Fruit fly (Drosophila melanogaster) whole organism, wandering third instar larva: ENCODE measurements around the gene CG13692.

Experiments
- Abd-B ChIP-seq: fragments of >200 bp; optimal IDR thresholded peaks from 2 replicates; lab custom pipeline; 2017; ENCODE audit warnings: missing biosample characterization, missing genetic modification characterization
- CG32264 ChIP-seq: fragments of 200-800 bp; sonication (Bioruptor generic); optimal IDR thresholded peaks from 2 replicates; lab custom pipeline; 2016; ENCODE audit warnings: missing biosample characterization, missing genetic modification characterization
- CG9705 ChIP-seq: fragments of 200-800 bp; sonication (Bioruptor generic); optimal IDR thresholded peaks from 2 replicates; lab custom pipeline; 2018; ENCODE audit warnings: missing biosample characterization, mild to moderate bottlenecking, missing genetic modification characterization
- CrebA ChIP-seq: fragments of 200-800 bp; sonication (Bioruptor generic); optimal IDR thresholded peaks from 2 replicates; lab custom pipeline; 2016; ENCODE audit warnings: missing biosample characterization, mild to moderate bottlenecking, missing genetic modification characterization, borderline replicate concordance
- Dfd ChIP-seq: fragments of >200 bp; optimal IDR thresholded peaks from 2 replicates; lab custom pipeline; 2017; ENCODE audit warnings: missing biosample characterization, missing genetic modification characterization
- Dif ChIP-seq: fragments of 200-275, 200-300 bp; sonication (Bioruptor generic); optimal IDR thresholded peaks from 2 replicates; lab custom pipeline; 2018; ENCODE audit warnings: missing biosample characterization, missing genetic modification characterization; ENCODE audit not compliant: partially characterized antibody
- GATAd ChIP-seq: sonication (Bioruptor generic); optimal IDR thresholded peaks from 2 replicates; lab custom pipeline; 2016; ENCODE audit warnings: missing biosample characterization, missing genetic modification characterization
- HLH106 ChIP-seq: fragments of 200-800 bp; optimal IDR thresholded peaks from 3 replicates; lab custom pipeline; 2019; ENCODE audit warnings: missing biosample characterization, mild to moderate bottlenecking, missing genetic modification characterization, moderate library complexity
- Hnf4 ChIP-seq: fragments of 200-800 bp; sonication (Bioruptor generic); optimal IDR thresholded peaks from 2 replicates; lab custom pipeline; 2016; ENCODE audit warnings: missing biosample characterization, mild to moderate bottlenecking, missing genetic modification characterization
- Hr78 ChIP-seq: fragments of >200 bp; optimal IDR thresholded peaks from 2 replicates; lab custom pipeline; 2017; ENCODE audit warnings: missing biosample characterization, missing genetic modification characterization
- Hr83 ChIP-seq: fragments of 200-300 bp; sonication (Bioruptor generic); optimal IDR thresholded peaks from 2 replicates; lab custom pipeline; 2016; ENCODE audit warnings: missing biosample characterization, mild to moderate bottlenecking, missing genetic modification characterization, moderate library complexity; ENCODE audit not compliant: poor library complexity, severe bottlenecking
- Jra ChIP-seq: sonication (Bioruptor generic); optimal IDR thresholded peaks from 2 replicates; lab custom pipeline; 2016; ENCODE audit warnings: missing biosample characterization, missing genetic modification characterization
- Mio ChIP-seq: sonication (Bioruptor generic); optimal IDR thresholded peaks from 2 replicates; lab custom pipeline; 2016; ENCODE audit warnings: missing biosample characterization, missing genetic modification characterization
- Myc ChIP-seq: fragments of >200 bp; optimal IDR thresholded peaks from 2 replicates; lab custom pipeline; 2017
- N ChIP-seq: fragments of >200 bp; optimal IDR thresholded peaks from 2 replicates; lab custom pipeline; 2018; ENCODE audit warnings: missing biosample characterization, missing external identifiers, missing genetic modification characterization
- OdsH ChIP-seq: fragments of 200-800 bp; sonication (Bioruptor generic); optimal IDR thresholded peaks from 2 replicates; lab custom pipeline; 2016; ENCODE audit warnings: missing biosample characterization, mild to moderate bottlenecking, missing genetic modification characterization
- Rel ChIP-seq, 2 experiments: fragments of 200-800 bp; sonication (Bioruptor generic) in 1 of 2; optimal IDR thresholded peaks; 2 replicates in 1 of 2; 3 replicates in 1 of 2; lab custom pipeline; 2016 to 2019; ENCODE audit warnings: mild to moderate bottlenecking in 2 of 2, missing biosample characterization in 2 of 2, missing genetic modification characterization in 2 of 2, moderate library complexity in 1 of 2
- Sp1 ChIP-seq: fragments of 200-800 bp; sonication (Bioruptor generic); optimal IDR thresholded peaks from 3 replicates; lab custom pipeline; 2019; ENCODE audit warnings: missing biosample characterization, mild to moderate bottlenecking, missing genetic modification characterization, moderate library complexity
- Vsx2 ChIP-seq: fragments of 200-300, 225-300 bp; sonication (Bioruptor generic); optimal IDR thresholded peaks from 2 replicates; lab custom pipeline; 2018; ENCODE audit warnings: missing biosample characterization, missing genetic modification characterization; ENCODE audit not compliant: partially characterized antibody
- br ChIP-seq: fragments of 200-800 bp; sonication (Bioruptor generic); optimal IDR thresholded peaks from 2 replicates; lab custom pipeline; 2016; ENCODE audit warnings: missing biosample characterization, missing genetic modification characterization
- brk ChIP-seq: fragments of 200-800 bp; sonication (Bioruptor generic); optimal IDR thresholded peaks from 2 replicates; lab custom pipeline; 2016; ENCODE audit warnings: missing biosample characterization, mild to moderate bottlenecking, missing genetic modification characterization
- dl ChIP-seq, 2 experiments: fragments of 175-275, 200-275 bp in 1 of 2; fragments of 200-275 bp in 1 of 2; sonication (Bioruptor generic); optimal IDR thresholded peaks; lab custom pipeline; 2018; ENCODE audit warnings: mild to moderate bottlenecking in 2 of 2, missing biosample characterization in 2 of 2, missing genetic modification characterization in 2 of 2, moderate library complexity in 2 of 2; ENCODE audit not compliant: partially characterized antibody in 2 of 2, insufficient read depth in 1 of 2
- dmrt93B ChIP-seq: fragments of 200-800 bp; sonication (Bioruptor generic); optimal IDR thresholded peaks from 2 replicates; lab custom pipeline; 2018; ENCODE audit warnings: missing biosample characterization, mild to moderate bottlenecking, missing genetic modification characterization
- dsf ChIP-seq: sonication (Bioruptor generic); optimal IDR thresholded peaks from 2 replicates; lab custom pipeline; 2016; ENCODE audit warnings: missing biosample characterization, missing genetic modification characterization, borderline replicate concordance
- ey ChIP-seq: fragments of 200-800 bp; sonication (Bioruptor generic); optimal IDR thresholded peaks from 2 replicates; lab custom pipeline; 2016; ENCODE audit warnings: missing biosample characterization, missing genetic modification characterization
- foxo ChIP-seq, 2 experiments: fragments of 200-800 bp; sonication (Bioruptor generic); optimal IDR thresholded peaks; 2 replicates in 1 of 2; 3 replicates in 1 of 2; lab custom pipeline; 2016 to 2017; ENCODE audit warnings: missing biosample characterization in 2 of 2, missing genetic modification characterization in 2 of 2
- fru ChIP-seq: fragments of 200-800 bp; sonication (Bioruptor generic); optimal IDR thresholded peaks from 3 replicates; lab custom pipeline; 2016; ENCODE audit warnings: missing biosample characterization, mild to moderate bottlenecking, missing genetic modification characterization
- h ChIP-seq: fragments of 200-800 bp; sonication (Bioruptor generic); optimal IDR thresholded peaks from 3 replicates; lab custom pipeline; 2016; ENCODE audit warnings: missing biosample characterization, mild to moderate bottlenecking, missing genetic modification characterization
- jim ChIP-seq: fragments of 175-275, 200-325 bp; sonication (Bioruptor generic); optimal IDR thresholded peaks from 2 replicates; lab custom pipeline; 2016; ENCODE audit warnings: missing biosample characterization, mild to moderate bottlenecking, missing genetic modification characterization
- lola ChIP-seq: fragments of >200 bp; optimal IDR thresholded peaks from 2 replicates; lab custom pipeline; 2017; ENCODE audit warnings: missing biosample characterization, missing genetic modification characterization
- pan ChIP-seq: fragments of >200 bp; optimal IDR thresholded peaks from 2 replicates; lab custom pipeline; 2017
- psq ChIP-seq: fragments of 200-800 bp; sonication (Bioruptor generic); optimal IDR thresholded peaks from 3 replicates; lab custom pipeline; 2017; ENCODE audit warnings: missing biosample characterization, mild to moderate bottlenecking, missing genetic modification characterization, moderate library complexity
- rgr ChIP-seq: fragments of 200-800 bp; sonication (Bioruptor generic); optimal IDR thresholded peaks from 3 replicates; lab custom pipeline; 2016; ENCODE audit warnings: missing biosample characterization, mild to moderate bottlenecking, missing genetic modification characterization
- sage ChIP-seq: fragments of 200-800 bp; sonication (Bioruptor generic); optimal IDR thresholded peaks from 2 replicates; lab custom pipeline; 2016; ENCODE audit warnings: missing biosample characterization, mild to moderate bottlenecking, missing genetic modification characterization
- sv ChIP-seq: fragments of 200-800 bp; sonication (Bioruptor generic); optimal IDR thresholded peaks from 3 replicates; lab custom pipeline; 2016; ENCODE audit warnings: missing biosample characterization, missing genetic modification characterization
- tai ChIP-seq: sonication (Bioruptor generic); optimal IDR thresholded peaks from 2 replicates; lab custom pipeline; 2016; ENCODE audit warnings: missing biosample characterization, missing genetic modification characterization
- usp ChIP-seq: fragments of >200 bp; optimal IDR thresholded peaks from 2 replicates; lab custom pipeline; 2017; ENCODE audit warnings: missing biosample characterization, missing genetic modification characterization
- woc ChIP-seq: sonication (Bioruptor generic); optimal IDR thresholded peaks from 2 replicates; lab custom pipeline; 2016; ENCODE audit warnings: missing biosample characterization, mild to moderate bottlenecking, missing genetic modification characterization

CG13692 gene

DNA sequence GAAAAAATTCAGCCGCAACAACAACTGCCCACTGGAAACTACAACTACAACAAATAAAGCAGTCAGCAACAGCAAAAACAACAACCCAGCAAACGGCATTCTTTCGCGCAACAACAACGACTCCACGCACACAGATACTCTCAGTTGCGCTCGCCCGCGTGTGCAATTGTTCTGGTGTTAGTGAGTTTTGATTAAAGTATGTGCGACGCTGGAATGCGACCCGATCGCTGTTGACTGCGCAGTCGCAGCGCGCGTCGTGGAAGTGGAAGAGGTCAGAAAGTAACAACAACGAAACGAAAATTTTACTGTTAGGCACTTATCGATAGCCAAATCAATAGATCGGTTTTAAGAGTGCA is 10.0 kb downstream of the CG13692 start:
- TF ChIP-seq dl (GFP tag; optimal IDR thresholded peaks at IDR 0.05; lab: Kevin White, UChicago; ENCODE audit: insufficient read depth in 1 of 2, partially characterized antibody in 2 of 2) (peak in 1 of 2 experiments; percentile 19), Dif (peak; percentile 29), Abd-B (GFP tag; lab: Kevin White, UChicago) (no peak), Hnf4 (no peak), usp (GFP tag; lab: Kevin White, UChicago) (no peak), ey (no peak), Jra (GFP tag; lab: Kevin White, UChicago) (no peak)

DNA sequence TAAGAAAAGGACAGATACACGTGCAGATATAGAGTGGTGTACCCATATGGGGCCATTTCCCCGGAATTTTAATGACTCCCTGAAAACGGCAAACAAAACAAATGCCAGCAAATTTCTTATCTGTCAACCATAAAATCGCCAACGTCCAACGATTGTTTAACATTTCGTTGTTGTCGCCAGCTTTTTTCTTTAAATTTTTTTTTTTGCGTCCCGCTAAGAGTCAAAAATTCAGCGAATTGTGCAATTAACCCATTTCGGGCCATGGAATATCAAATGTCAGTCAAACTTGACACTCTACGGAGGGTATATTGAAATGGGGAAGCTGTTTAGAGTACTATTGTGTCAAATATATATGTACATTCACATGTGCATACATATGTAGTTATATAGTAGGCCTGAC is 10.5 kb downstream of the CG13692 start:
- no peak for TF ChIP-seq Sp1 (GFP tag; lab: Kevin White, UChicago)
- no peak for TF ChIP-seq fru (GFP tag; lab: Kevin White, UChicago)
- TF ChIP-seq br (GFP tag; lab: Kevin White, UChicago): no peak
- no peak for TF ChIP-seq woc (GFP tag; lab: Kevin White, UChicago)
- no peak for TF ChIP-seq Rel (GFP tag; optimal IDR thresholded peaks at IDR 0.05; lab: Kevin White, UChicago)
- no peak for TF ChIP-seq Rel (tag; optimal IDR thresholded peaks at IDR 0.05; lab: Kevin White, UChicago)
- no peak for TF ChIP-seq HLH106
- TF ChIP-seq brk (GFP tag; lab: Kevin White, UChicago): no peak
- no peak for TF ChIP-seq pan (lab: Kevin White, UChicago)
- no peak for TF ChIP-seq rgr (GFP tag; lab: Kevin White, UChicago)
- no peak for TF ChIP-seq Hr83 (GFP tag; lab: Kevin White, UChicago)
- TF ChIP-seq foxo (GFP tag; optimal IDR thresholded peaks at IDR 0.05; lab: Kevin White, UChicago): no peak

DNA sequence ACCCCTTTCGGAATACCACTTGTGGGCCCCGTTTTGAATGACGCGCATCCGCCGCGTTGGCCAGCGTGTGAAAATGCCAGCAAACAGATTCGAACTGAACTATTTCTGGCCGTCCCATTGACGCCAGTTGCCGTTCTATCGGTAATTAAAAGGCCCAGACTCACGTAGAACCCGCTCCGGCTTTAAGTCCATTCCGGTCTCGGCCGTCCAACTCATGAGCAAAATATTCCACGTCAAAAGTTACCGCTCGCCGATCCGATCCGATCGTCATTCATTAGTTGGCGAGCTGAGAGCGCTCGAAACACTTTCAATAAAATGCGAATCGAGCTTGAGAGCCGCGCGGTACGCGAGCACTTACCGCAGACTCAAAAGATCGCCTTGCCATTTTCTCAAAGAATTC is 12.9 kb downstream of the CG13692 start:
- TF ChIP-seq h (GFP tag; lab: Kevin White, UChicago) (no peak), brk (GFP tag; lab: Kevin White, UChicago) (no peak), rgr (GFP tag; lab: Kevin White, UChicago) (no peak), Abd-B (GFP tag; lab: Kevin White, UChicago) (no peak), Hnf4 (no peak), Rel (GFP tag; optimal IDR thresholded peaks at IDR 0.05; lab: Kevin White, UChicago) (no peak), Rel (tag; optimal IDR thresholded peaks at IDR 0.05; lab: Kevin White, UChicago) (no peak), sage (GFP tag; lab: Kevin White, UChicago) (no peak), lola (GFP tag; lab: Kevin White, UChicago) (no peak), Hr78 (no peak), pan (lab: Kevin White, UChicago) (no peak), CG32264 (GFP tag; lab: Kevin White, UChicago) (no peak), dl (GFP tag; optimal IDR thresholded peaks at IDR 0.05; lab: Kevin White, UChicago; ENCODE audit: insufficient read depth in 1 of 2, partially characterized antibody in 2 of 2) (no peak), Myc (lab: Kevin White, UChicago) (no peak), Dfd (GFP tag; lab: Kevin White, UChicago) (no peak), dsf (GFP tag; lab: Kevin White, UChicago) (no peak), dmrt93B (no peak), Dif (no peak)

DNA sequence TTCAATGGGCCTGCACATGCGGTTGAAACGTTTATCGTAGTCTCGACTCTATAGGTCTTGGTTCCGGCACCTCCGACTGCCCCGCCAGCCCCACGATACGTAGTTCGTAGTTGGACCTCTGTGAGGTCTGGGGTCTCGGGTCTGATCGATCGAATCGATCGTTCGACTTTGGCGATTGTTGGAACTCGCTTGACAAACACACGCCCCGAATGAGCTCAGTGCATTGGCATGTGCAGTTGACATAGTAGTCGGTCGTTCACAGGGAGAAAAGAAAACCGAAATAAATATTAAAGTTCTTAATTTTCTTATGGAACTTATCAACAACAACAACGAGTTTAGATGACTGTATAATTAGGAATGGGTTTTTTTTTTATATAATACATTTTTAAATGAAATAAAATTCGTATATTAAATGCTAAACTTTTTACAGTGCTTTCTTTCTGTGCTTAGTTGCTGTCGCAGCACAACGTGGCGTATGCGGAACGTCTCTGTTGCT is 13.8 kb downstream of the CG13692 start:
- TF ChIP-seq jim (GFP tag; lab: Kevin White, UChicago): no peak
- TF ChIP-seq Hr78: no peak
- no peak for TF ChIP-seq Vsx2 (GFP tag; lab: Kevin White, UChicago)
- TF ChIP-seq Abd-B (GFP tag; lab: Kevin White, UChicago): no peak
- peak; percentile 45 for TF ChIP-seq psq (GFP tag; lab: Kevin White, UChicago)
- no peak for TF ChIP-seq woc (GFP tag; lab: Kevin White, UChicago)
- no peak for TF ChIP-seq Jra (GFP tag; lab: Kevin White, UChicago)
- no peak for TF ChIP-seq br (GFP tag; lab: Kevin White, UChicago)
- no peak for TF ChIP-seq Sp1 (GFP tag; lab: Kevin White, UChicago)
- TF ChIP-seq dsf (GFP tag; lab: Kevin White, UChicago): no peak
- TF ChIP-seq dl (GFP tag; optimal IDR thresholded peaks at IDR 0.05; lab: Kevin White, UChicago; ENCODE audit: insufficient read depth in 1 of 2, partially characterized antibody in 2 of 2): no peak
- peak; percentile 6 for TF ChIP-seq fru (GFP tag; lab: Kevin White, UChicago)
- TF ChIP-seq CG9705 (GFP tag; lab: Kevin White, UChicago): no peak
- TF ChIP-seq Myc (lab: Kevin White, UChicago): no peak
- TF ChIP-seq pan (lab: Kevin White, UChicago): no peak
- no peak for TF ChIP-seq Dfd (GFP tag; lab: Kevin White, UChicago)
- TF ChIP-seq Hnf4: peak; percentile 24
- TF ChIP-seq GATAd (GFP tag; lab: Kevin White, UChicago): no peak
- TF ChIP-seq Rel (GFP tag; optimal IDR thresholded peaks at IDR 0.05; lab: Kevin White, UChicago): peak; percentile 7
- TF ChIP-seq Rel (tag; optimal IDR thresholded peaks at IDR 0.05; lab: Kevin White, UChicago): no peak
- peak; percentile 16 for TF ChIP-seq ey
- no peak for TF ChIP-seq Hr83 (GFP tag; lab: Kevin White, UChicago)
- peak; percentile 52 for TF ChIP-seq h (GFP tag; lab: Kevin White, UChicago)
- TF ChIP-seq tai (GFP tag; lab: Kevin White, UChicago): no peak
- peak; percentile 36 for TF ChIP-seq rgr (GFP tag; lab: Kevin White, UChicago)
- peak; percentile 50 for TF ChIP-seq OdsH (GFP tag; lab: Kevin White, UChicago)
- no peak for TF ChIP-seq HLH106
- no peak for TF ChIP-seq lola (GFP tag; lab: Kevin White, UChicago)
- no peak for TF ChIP-seq sage (GFP tag; lab: Kevin White, UChicago)
- TF ChIP-seq dmrt93B: no peak
- TF ChIP-seq brk (GFP tag; lab: Kevin White, UChicago): peak; percentile 51
- no peak for TF ChIP-seq CrebA (GFP tag; lab: Kevin White, UChicago)
- TF ChIP-seq sv (GFP tag; lab: Kevin White, UChicago): no peak
- TF ChIP-seq N (GFP tag; lab: Kevin White, UChicago): no peak
- TF ChIP-seq Mio: no peak
- no peak for TF ChIP-seq Dif
- no peak for TF ChIP-seq usp (GFP tag; lab: Kevin White, UChicago)
